Worm (Caenorhabditis elegans) whole organism, L4 larva: ENCODE data around the gene Y71H2AL.2.

Experiments used
- D1046.2 ChIP-seq: fragments of 200-800 bp; sonication (Bioruptor generic); IDR thresholded peaks from 2 replicates; pipeline ENCODE4 v1.3.6; 2022; ENCODE audit warnings: missing genetic modification characterization, missing compliant biosample characterization
- F26F4.8 ChIP-seq: fragments of 200-800 bp; sonication (Bioruptor generic); conservative IDR thresholded peaks from 2 replicates; pipeline ENCODE4 v1.3.6; 2022; ENCODE audit warnings: missing genetic modification characterization, missing compliant biosample characterization
- F49E8.2 ChIP-seq: sonication (generic microtip); optimal IDR thresholded peaks from 2 replicates; lab custom pipeline; 2016; ENCODE audit warnings: missing compliant biosample characterization, mild to moderate bottlenecking, missing genetic modification characterization, borderline replicate concordance
- T20F7.1 ChIP-seq: fragments of 200-800 bp; sonication (Bioruptor generic); optimal IDR thresholded peaks from 2 replicates; lab custom pipeline; 2018; ENCODE audit warnings: mild to moderate bottlenecking, missing genetic modification characterization, missing compliant biosample characterization
- Y48G9A.11 ChIP-seq: fragments of 200-800 bp; sonication (Bioruptor generic); IDR thresholded peaks from 2 replicates; pipeline ENCODE4 v1.3.6; 2022; ENCODE audit warnings: missing genetic modification reagents, missing genetic modification characterization, missing compliant biosample characterization
- ZK337.2 ChIP-seq: fragments of 200-800 bp; sonication (Bioruptor generic); IDR thresholded peaks from 2 replicates; pipeline ENCODE4 v1.3.6; 2022; ENCODE audit warnings: missing genetic modification reagents, missing genetic modification characterization, missing compliant biosample characterization
- ZK546.5 ChIP-seq, 2 experiments: sonication (generic microtip); optimal IDR thresholded peaks; 2 replicates each; lab custom pipeline; 2017; ENCODE audit warnings: missing biosample characterization in 2 of 2, missing genetic modification characterization in 2 of 2
- daf-19 ChIP-seq: fragments of 200-800 bp; sonication (Bioruptor generic); conservative IDR thresholded peaks from 2 replicates; pipeline ENCODE4 v1.3.6; 2022; ENCODE audit warnings: missing genetic modification characterization, missing compliant biosample characterization
- daf-8 ChIP-seq: fragments of 200-800 bp; sonication (Bioruptor generic); IDR thresholded peaks from 2 replicates; pipeline ENCODE4 v1.3.6; 2022; ENCODE audit warnings: missing genetic modification characterization, missing compliant biosample characterization
- dpl-1 ChIP-seq: fragments of 150-350 bp; optimal IDR thresholded peaks from 2 replicates; lab custom pipeline; 2014; ENCODE audit warnings: missing biosample characterization, missing genetic modification reagents, missing genetic modification characterization
- dve-1 ChIP-seq: sonication (generic microtip); optimal IDR thresholded peaks from 2 replicates; lab custom pipeline; 2017; ENCODE audit warnings: antibody characterized with exemption, mild to moderate bottlenecking, missing genetic modification characterization, missing compliant biosample characterization; ENCODE audit not compliant: insufficient read depth
- egl-27 ChIP-seq: sonication (generic microtip); optimal IDR thresholded peaks from 3 replicates; lab custom pipeline; 2017; ENCODE audit warnings: missing biosample characterization, missing genetic modification reagents, missing genetic modification characterization
- fkh-10 ChIP-seq: fragments of 150-350 bp; optimal IDR thresholded peaks from 2 replicates; lab custom pipeline; 2014; ENCODE audit warnings: missing biosample characterization, missing genetic modification reagents, missing genetic modification characterization
- gei-8 ChIP-seq: fragments of 200-800 bp; sonication (Bioruptor generic); optimal IDR thresholded peaks from 2 replicates; lab custom pipeline; 2018; ENCODE audit warnings: mild to moderate bottlenecking, missing genetic modification characterization, missing compliant biosample characterization
- hlh-11 ChIP-seq: fragments of 200-800 bp; sonication (Bioruptor generic); optimal IDR thresholded peaks from 2 replicates; lab custom pipeline; 2018; ENCODE audit warnings: mild to moderate bottlenecking, missing genetic modification characterization, missing compliant biosample characterization
- hlh-30 ChIP-seq: sonication (generic microtip); optimal IDR thresholded peaks from 2 replicates; lab custom pipeline; 2017; ENCODE audit warnings: antibody characterized with exemption, mild to moderate bottlenecking, missing genetic modification characterization, missing compliant biosample characterization; ENCODE audit not compliant: insufficient read depth
- lin-15B ChIP-seq: fragments of 150-350 bp; sonication (generic microtip); optimal IDR thresholded peaks from 3 replicates; lab custom pipeline; 2014; ENCODE audit warnings: missing biosample characterization, missing genetic modification characterization
- lin-29 ChIP-seq: fragments of 200-800 bp; sonication (Bioruptor generic); IDR thresholded peaks from 2 replicates; pipeline ENCODE4 v1.3.6; 2022; ENCODE audit warnings: missing genetic modification reagents, missing genetic modification characterization, missing compliant biosample characterization
- lsy-2 ChIP-seq, 2 experiments: fragments of 150-350 bp in 1 of 2; sonication (generic microtip) in 1 of 2; optimal IDR thresholded peaks; 2 replicates each; lab custom pipeline; 2014 to 2017; ENCODE audit warnings: missing biosample characterization in 2 of 2, missing genetic modification characterization in 2 of 2
- madf-5 ChIP-seq, 2 experiments: fragments of 200-800 bp; sonication (Bioruptor generic); IDR thresholded peaks; 2 replicates each; pipeline ENCODE4 v1.3.6; 2022; ENCODE audit warnings: missing compliant biosample characterization in 2 of 2, missing genetic modification characterization in 2 of 2
- mxl-2 ChIP-seq: fragments of 200-800 bp; sonication (Bioruptor generic); conservative IDR thresholded peaks from 2 replicates; pipeline ENCODE4 v1.3.6; 2022; ENCODE audit warnings: missing genetic modification reagents, missing genetic modification characterization, missing compliant biosample characterization
- nhr-25 ChIP-seq: sonication (generic microtip); optimal IDR thresholded peaks from 2 replicates; lab custom pipeline; 2017; ENCODE audit warnings: missing genetic modification characterization, mild to moderate bottlenecking, missing compliant biosample characterization, antibody characterized with exemption, moderate library complexity, borderline replicate concordance; ENCODE audit not compliant: insufficient read depth
- nhr-41 ChIP-seq: fragments of 200-800 bp; sonication (Bioruptor generic); IDR thresholded peaks from 2 replicates; pipeline ENCODE4 v1.3.6; 2022; ENCODE audit warnings: missing genetic modification reagents, missing genetic modification characterization, missing compliant biosample characterization
- nhr-76 ChIP-seq: fragments of 150-350 bp; optimal IDR thresholded peaks from 2 replicates; lab custom pipeline; 2014; ENCODE audit warnings: missing biosample characterization, missing genetic modification characterization
- pha-4 ChIP-seq, 2 experiments: fragments of 150-350 bp in 1 of 2; fragments of 200-800 bp in 1 of 2; sonication (Bioruptor generic) in 1 of 2; IDR thresholded peaks in 1 of 2; optimal IDR thresholded peaks in 1 of 2; 2 replicates each; pipeline versions ENCODE4 v1.3.6 to Lab custom; 2014 to 2022; ENCODE audit warnings: missing genetic modification characterization in 2 of 2, missing genetic modification reagents in 2 of 2, missing biosample characterization in 1 of 2, missing compliant biosample characterization in 1 of 2
- php-3 ChIP-seq: fragments of 200-800 bp; sonication (Bioruptor generic); IDR thresholded peaks from 2 replicates; pipeline ENCODE4 v1.3.6; 2022; ENCODE audit warnings: missing genetic modification reagents, missing genetic modification characterization, missing compliant biosample characterization
- pqm-1 ChIP-seq: sonication (generic microtip); optimal IDR thresholded peaks from 2 replicates; lab custom pipeline; 2017; ENCODE audit warnings: missing biosample characterization, missing genetic modification characterization
- rbr-2 ChIP-seq: sonication (generic microtip); optimal IDR thresholded peaks from 2 replicates; lab custom pipeline; 2016; ENCODE audit warnings: missing genotype, missing genetic modification characterization, missing compliant biosample characterization
- saeg-2 ChIP-seq: fragments of 200-800 bp; sonication (Bioruptor generic); IDR thresholded peaks from 2 replicates; pipeline ENCODE4 v1.3.6; 2022; ENCODE audit warnings: missing genetic modification reagents, missing genetic modification characterization, missing compliant biosample characterization
- set-16 ChIP-seq: fragments of 200-800 bp; sonication (Bioruptor generic); IDR thresholded peaks from 2 replicates; pipeline ENCODE4 v1.3.6; 2022; ENCODE audit warnings: missing genetic modification reagents, missing genetic modification characterization, missing compliant biosample characterization
- snpc-1.2 ChIP-seq: fragments of 200-800 bp; sonication (Bioruptor generic); IDR thresholded peaks from 2 replicates; pipeline ENCODE4 v1.3.6; 2022; ENCODE audit warnings: missing genetic modification reagents, missing genetic modification characterization, missing compliant biosample characterization
- unc-130 ChIP-seq: sonication (generic microtip); optimal IDR thresholded peaks from 2 replicates; lab custom pipeline; 2016; ENCODE audit warnings: missing genetic modification reagents, missing genetic modification characterization, missing compliant biosample characterization
- unc-39 ChIP-seq: sonication (generic microtip); optimal IDR thresholded peaks from 2 replicates; lab custom pipeline; 2017; ENCODE audit warnings: missing biosample characterization, missing genetic modification characterization
- unc-62 ChIP-seq, 3 experiments: fragments of 150-350 bp in 1 of 3; sonication (generic microtip); optimal IDR thresholded peaks in 2 of 3; peaks in 1 of 3; 1 replicate in 1 of 3; 2 replicates in 2 of 3; lab custom pipeline; 2014 to 2017; ENCODE audit warnings: missing biosample characterization in 3 of 3, missing genetic modification characterization in 3 of 3, missing genetic modification reagents in 3 of 3, missing genotype in 1 of 3
- zag-1 ChIP-seq: fragments of 150-350 bp; optimal IDR thresholded peaks from 2 replicates; lab custom pipeline; 2014; ENCODE audit warnings: missing biosample characterization, missing genetic modification characterization
- zfp-3 ChIP-seq: fragments of 200-800 bp; sonication (Bioruptor generic); conservative IDR thresholded peaks from 2 replicates; pipeline ENCODE4 v1.3.6; 2022; ENCODE audit warnings: missing genetic modification reagents, missing genetic modification characterization, missing compliant biosample characterization
- ztf-11 ChIP-seq: fragments of 150-350 bp; optimal IDR thresholded peaks from 2 replicates; lab custom pipeline; 2014; ENCODE audit warnings: missing biosample characterization, missing genetic modification characterization

Y71H2AL.2 gene

ce11 chrIII:2676097-2676496 lies 10.1 kb upstream of the Y71H2AL.2 start (continued):
- TF ChIP-seq ZK337.2 (GFP tag; lab: Robert Waterston, UW) (no peak), ztf-11 (tag; lab: Kevin White, UChicago) (no peak), php-3 (peak; percentile 54; the same call in 1 of the 2 replicates), daf-8 (GFP tag; lab: Robert Waterston, UW) (no peak), F49E8.2 (no peak), zfp-3 (GFP tag; lab: Robert Waterston, UW) (no peak), dve-1 (tag; lab: Kevin White, UChicago) (no peak), zag-1 (tag; lab: Kevin White, UChicago) (no peak), madf-5 (GFP tag; IDR thresholded peaks at IDR 0.05; lab: Robert Waterston, UW) (no peak), hlh-11 (tag; lab: Kevin White, UChicago) (peak; percentile 56), mxl-2 (no peak), fkh-10 (GFP tag; lab: Kevin White, UChicago) (no peak), nhr-25 (tag; lab: Kevin White, UChicago) (no peak), pha-4 (GFP tag; IDR thresholded peaks at IDR 0.05; lab: Robert Waterston, UW) (no peak), pha-4 (tag; optimal IDR thresholded peaks at IDR 0.05; lab: Kevin White, UChicago) (no peak), snpc-1.2 (0 out of 2 replicates have a peak, but pooled peaks have one; percentile 8), egl-27 (tag; lab: Kevin White, UChicago) (no peak), lin-29 (no peak), ZK546.5 (tag; optimal IDR thresholded peaks at IDR 0.05; lab: Kevin White, UChicago) (no peak), set-16 (GFP tag; lab: Robert Waterston, UW) (no peak), unc-39 (tag; lab: Kevin White, UChicago) (no peak), dpl-1 (GFP tag; lab: Kevin White, UChicago) (no peak), Y48G9A.11 (GFP tag; lab: Robert Waterston, UW) (no peak), nhr-41 (GFP tag; lab: Robert Waterston, UW) (no peak), pqm-1 (peak; percentile 59), unc-130 (GFP tag; lab: Kevin White, UChicago) (no peak), unc-62 (GFP tag; optimal IDR thresholded peaks at IDR 0.05 in 1 of 2; lab: Kevin White, UChicago) (peak in 1 of 2 experiments; percentile 77), unc-62 (tag; optimal IDR thresholded peaks at IDR 0.05; lab: Kevin White, UChicago) (no peak), F26F4.8 (GFP tag; lab: Robert Waterston, UW) (no peak), daf-19 (no peak), hlh-30 (tag; lab: Kevin White, UChicago) (no peak)

ce11 chrIII:2678017-2678416 lies 8.1 kb upstream of the Y71H2AL.2 start:
- TF ChIP-seq unc-62 (GFP tag; optimal IDR thresholded peaks at IDR 0.05 in 1 of 2; lab: Kevin White, UChicago) = peak in 1 of 2 experiments; percentile 96
- TF ChIP-seq unc-62 (tag; optimal IDR thresholded peaks at IDR 0.05; lab: Kevin White, UChicago) = no peak
- TF ChIP-seq gei-8 = no peak
- TF ChIP-seq nhr-76 (tag; lab: Kevin White, UChicago) = no peak
- no peak for TF ChIP-seq D1046.2
- no peak for TF ChIP-seq T20F7.1 (GFP tag; lab: Kevin White, UChicago)
- no peak for TF ChIP-seq saeg-2 (GFP tag; lab: Robert Waterston, UW)
- no peak for TF ChIP-seq lsy-2 (tag; optimal IDR thresholded peaks at IDR 0.05; lab: Kevin White, UChicago)

- TF ChIP-seq rbr-2 (no peak), set-16 (GFP tag; lab: Robert Waterston, UW) (peak; percentile 85), lin-15B (tag; lab: Kevin White, UChicago) (no peak), F26F4.8 (GFP tag; lab: Robert Waterston, UW) (peak; percentile 37; the same call in 1 of the 2 replicates)
Measured at ce11 chrIII:2679362-2679761, 6.8 kb upstream of the Y71H2AL.2 start.
